Worm (Caenorhabditis elegans) whole organism, young adult: ENCODE data around the gene Y53G8AM.4.

Experiments
- B0035.1 ChIP-seq: sonication (generic microtip); optimal IDR thresholded peaks from 2 replicates; lab custom pipeline; 2016; ENCODE audit warnings: missing genetic modification characterization, mild to moderate bottlenecking, missing compliant biosample characterization, missing genotype, missing genetic modification reagents
- C06A6.2 ChIP-seq: fragments of 200-800 bp; sonication (Bioruptor generic); conservative IDR thresholded peaks from 2 replicates; pipeline ENCODE4 v1.3.6; 2022; ENCODE audit warnings: missing genetic modification characterization, missing compliant biosample characterization
- C17E4.6 ChIP-seq: fragments of 200-800 bp; sonication (Bioruptor generic); IDR thresholded peaks from 2 replicates; pipeline ENCODE4 v1.3.6; 2022; ENCODE audit warnings: missing genetic modification reagents, missing genetic modification characterization, missing compliant biosample characterization
- D2030.7 ChIP-seq: fragments of 200-800 bp; sonication (Bioruptor generic); IDR thresholded peaks from 2 replicates; pipeline ENCODE4 v1.3.6; 2022; ENCODE audit warnings: missing genetic modification reagents, missing genetic modification characterization, missing compliant biosample characterization
- F39B2.1 ChIP-seq: fragments of 200-800 bp; sonication (Bioruptor generic); IDR thresholded peaks from 2 replicates; pipeline ENCODE4 v1.3.6; 2022; ENCODE audit warnings: missing genetic modification reagents, missing genetic modification characterization, missing compliant biosample characterization
- F49E8.2 ChIP-seq: sonication (generic microtip); optimal IDR thresholded peaks from 3 replicates; lab custom pipeline; 2017; ENCODE audit warnings: missing genetic modification characterization, mild to moderate bottlenecking, missing compliant biosample characterization, antibody characterized with exemption, moderate library complexity; ENCODE audit not compliant: insufficient read depth
- F55B11.4 ChIP-seq: sonication (generic microtip); optimal IDR thresholded peaks from 2 replicates; lab custom pipeline; 2016; ENCODE audit warnings: missing compliant biosample characterization, missing genetic modification characterization, borderline replicate concordance; ENCODE audit not compliant: insufficient read depth
- F57C9.4 ChIP-seq: sonication (generic microtip); optimal IDR thresholded peaks from 2 replicates; lab custom pipeline; 2017; ENCODE audit warnings: mild to moderate bottlenecking, missing genetic modification characterization, missing compliant biosample characterization
- Y53F4B.3 ChIP-seq: fragments of 200-800 bp; sonication (Bioruptor generic); IDR thresholded peaks from 2 replicates; pipeline ENCODE4 v1.3.6; 2022; ENCODE audit warnings: missing genetic modification reagents, missing genetic modification characterization, missing compliant biosample characterization
- Y56A3A.18 ChIP-seq: fragments of 200-800 bp; sonication (Bioruptor generic); IDR thresholded peaks from 2 replicates; pipeline ENCODE4 v1.3.6; 2022; ENCODE audit warnings: missing genetic modification reagents, missing genetic modification characterization, missing compliant biosample characterization
- ZK185.1 ChIP-seq: sonication (generic microtip); optimal IDR thresholded peaks from 2 replicates; lab custom pipeline; 2016; ENCODE audit warnings: mild to moderate bottlenecking, missing genetic modification characterization, missing compliant biosample characterization; ENCODE audit not compliant: poor library complexity, severe bottlenecking
- ama-1 ChIP-seq, 3 experiments: fragments of 150-350 bp in 1 of 3; sonication (generic microtip) in 2 of 3; optimal IDR thresholded peaks; 2 replicates each; lab custom pipeline; 2014 to 2018; ENCODE audit warnings: missing biosample characterization in 2 of 3, missing genetic modification characterization in 2 of 3, missing genetic modification reagents in 2 of 3
- aptf-2 ChIP-seq: fragments of 200-800 bp; sonication (Bioruptor generic); conservative IDR thresholded peaks from 2 replicates; pipeline ENCODE4 v1.3.6; 2022; ENCODE audit warnings: missing genetic modification reagents, missing genetic modification characterization, missing compliant biosample characterization
- attf-5 ChIP-seq: fragments of 200-800 bp; sonication (Bioruptor generic); optimal IDR thresholded peaks from 2 replicates; lab custom pipeline; 2018; ENCODE audit warnings: mild to moderate bottlenecking, missing genetic modification characterization, missing compliant biosample characterization
- bed-2 ChIP-seq: fragments of 200-800 bp; sonication (Bioruptor generic); IDR thresholded peaks from 2 replicates; pipeline ENCODE4 v1.3.6; 2022; ENCODE audit warnings: missing genetic modification reagents, missing genetic modification characterization, missing compliant biosample characterization
- ccch-3 ChIP-seq: fragments of 200-800 bp; sonication (Bioruptor generic); optimal IDR thresholded peaks from 2 replicates; lab custom pipeline; 2018; ENCODE audit warnings: mild to moderate bottlenecking, missing genetic modification characterization, missing compliant biosample characterization
- cebp-1 ChIP-seq, 2 experiments: fragments of 200-800 bp in 1 of 2; sonication (Bioruptor generic) in 1 of 2; sonication (generic microtip) in 1 of 2; IDR thresholded peaks in 1 of 2; optimal IDR thresholded peaks in 1 of 2; 2 replicates each; pipeline versions ENCODE4 v1.3.6 to Lab custom; 2017 to 2022; ENCODE audit warnings: missing compliant biosample characterization in 2 of 2, missing genetic modification characterization in 2 of 2, mild to moderate bottlenecking in 1 of 2, missing genetic modification reagents in 1 of 2, moderate library complexity in 1 of 2
- cebp-2 ChIP-seq: fragments of 200-800 bp; sonication (Bioruptor generic); IDR thresholded peaks from 2 replicates; pipeline ENCODE4 v1.3.6; 2022; ENCODE audit warnings: missing genetic modification characterization, missing compliant biosample characterization
- ceh-100 ChIP-seq: fragments of 200-800 bp; sonication (Bioruptor generic); IDR thresholded peaks from 2 replicates; pipeline ENCODE4 v1.3.6; 2022; ENCODE audit warnings: missing genetic modification reagents, missing genetic modification characterization, missing compliant biosample characterization
- ceh-27 ChIP-seq: fragments of 200-800 bp; sonication (Bioruptor generic); optimal IDR thresholded peaks from 2 replicates; lab custom pipeline; 2018; ENCODE audit warnings: mild to moderate bottlenecking, missing genetic modification characterization, moderate library complexity, missing compliant biosample characterization
- ceh-40 ChIP-seq: fragments of 200-800 bp; sonication (Bioruptor generic); IDR thresholded peaks from 2 replicates; pipeline ENCODE4 v1.3.6; 2022; ENCODE audit warnings: missing genetic modification characterization, missing compliant biosample characterization
- chd-7 ChIP-seq: sonication (generic microtip); optimal IDR thresholded peaks from 2 replicates; lab custom pipeline; 2016; ENCODE audit warnings: mild to moderate bottlenecking, missing genetic modification characterization, moderate library complexity, missing compliant biosample characterization
- egrh-3 ChIP-seq: fragments of 200-800 bp; sonication (Bioruptor generic); IDR thresholded peaks from 2 replicates; pipeline ENCODE4 v1.3.6; 2022; ENCODE audit warnings: missing genetic modification reagents, missing genetic modification characterization, missing compliant biosample characterization
- ets-4 ChIP-seq: fragments of 200-800 bp; sonication (Bioruptor generic); optimal IDR thresholded peaks from 2 replicates; lab custom pipeline; 2018; ENCODE audit warnings: mild to moderate bottlenecking, missing genetic modification characterization, missing compliant biosample characterization
- fkh-3 ChIP-seq: sonication (generic microtip); optimal IDR thresholded peaks from 2 replicates; lab custom pipeline; 2016; ENCODE audit warnings: mild to moderate bottlenecking, missing genetic modification characterization, missing compliant biosample characterization
- gei-17 ChIP-seq: fragments of 200-800 bp; sonication (Bioruptor generic); optimal IDR thresholded peaks from 2 replicates; lab custom pipeline; 2018; ENCODE audit warnings: mild to moderate bottlenecking, missing genetic modification characterization, missing compliant biosample characterization
- lag-1 ChIP-seq: fragments of 200-800 bp; sonication (Bioruptor generic); IDR thresholded peaks from 2 replicates; pipeline ENCODE4 v1.3.6; 2022; ENCODE audit warnings: missing genetic modification reagents, missing genetic modification characterization, missing compliant biosample characterization
- lin-35 ChIP-seq, 3 experiments: fragments of 150-350 bp in 2 of 3; sonication (generic microtip) in 1 of 3; optimal IDR thresholded peaks; 2 replicates each; lab custom pipeline; 2014 to 2018; ENCODE audit warnings: missing biosample characterization in 3 of 3, missing genetic modification characterization in 3 of 3, missing genetic modification reagents in 3 of 3
- lin-40 ChIP-seq: sonication (generic microtip); optimal IDR thresholded peaks from 2 replicates; lab custom pipeline; 2016; ENCODE audit warnings: missing genetic modification characterization, mild to moderate bottlenecking, missing compliant biosample characterization, missing genotype, missing genetic modification reagents
- lir-1 ChIP-seq: fragments of 200-800 bp; sonication (Bioruptor generic); conservative IDR thresholded peaks from 2 replicates; pipeline ENCODE4 v1.3.6; 2022; ENCODE audit warnings: missing genetic modification reagents, missing genetic modification characterization, missing compliant biosample characterization
- lsl-1 ChIP-seq: fragments of 200-800 bp; sonication (Bioruptor generic); optimal IDR thresholded peaks from 2 replicates; lab custom pipeline; 2018; ENCODE audit warnings: mild to moderate bottlenecking, missing genetic modification characterization, moderate library complexity, missing compliant biosample characterization
- madf-3 ChIP-seq: fragments of 200-800 bp; sonication (Bioruptor generic); IDR thresholded peaks from 2 replicates; pipeline ENCODE4 v1.3.6; 2022; ENCODE audit warnings: missing genetic modification reagents, missing genetic modification characterization, missing compliant biosample characterization
- nhr-179 ChIP-seq: sonication (generic microtip); optimal IDR thresholded peaks from 2 replicates; lab custom pipeline; 2016; ENCODE audit warnings: mild to moderate bottlenecking, missing genetic modification characterization, missing compliant biosample characterization
- nhr-80 ChIP-seq: sonication (generic microtip); optimal IDR thresholded peaks from 2 replicates; lab custom pipeline; 2016; ENCODE audit warnings: missing genetic modification characterization, missing compliant biosample characterization
- pha-4 ChIP-seq: fragments of 150-350 bp; sonication (generic microtip); optimal IDR thresholded peaks from 2 replicates; lab custom pipeline; 2014; ENCODE audit warnings: missing biosample characterization, missing genetic modification reagents, missing genetic modification characterization
- rcor-1 ChIP-seq: fragments of 200-800 bp; sonication (Bioruptor generic); IDR thresholded peaks from 2 replicates; pipeline ENCODE4 v1.3.6; 2022; ENCODE audit warnings: missing genetic modification reagents, missing genetic modification characterization, missing compliant biosample characterization
- repo-1 ChIP-seq: sonication (generic microtip); optimal IDR thresholded peaks from 2 replicates; lab custom pipeline; 2017; ENCODE audit warnings: mild to moderate bottlenecking, missing genetic modification characterization, missing compliant biosample characterization
- tbp1 ChIP-seq: fragments of 200-800 bp; sonication (Bioruptor generic); optimal IDR thresholded peaks from 2 replicates; lab custom pipeline; 2018; ENCODE audit warnings: mild to moderate bottlenecking, missing genetic modification characterization, missing compliant biosample characterization
- tlf-1 ChIP-seq: fragments of 200-800 bp; sonication (Bioruptor generic); optimal IDR thresholded peaks from 2 replicates; lab custom pipeline; 2018; ENCODE audit warnings: mild to moderate bottlenecking, missing genetic modification characterization, missing compliant biosample characterization
- unc-130 ChIP-seq: sonication (generic microtip); optimal IDR thresholded peaks from 2 replicates; lab custom pipeline; 2016; ENCODE audit warnings: missing genetic modification reagents, missing genetic modification characterization, missing compliant biosample characterization
- unc-62 ChIP-seq: fragments of 150-350 bp; optimal IDR thresholded peaks from 2 replicates; lab custom pipeline; 2014; ENCODE audit warnings: missing biosample characterization, missing genetic modification reagents, missing genetic modification characterization
- xnd-1 ChIP-seq: sonication (generic microtip); optimal IDR thresholded peaks from 2 replicates; lab custom pipeline; 2016; ENCODE audit warnings: missing genotype, missing genetic modification reagents, missing genetic modification characterization, missing compliant biosample characterization
- zim-3 ChIP-seq: sonication (generic microtip); optimal IDR thresholded peaks from 2 replicates; lab custom pipeline; 2017; ENCODE audit warnings: mild to moderate bottlenecking, missing genetic modification characterization, moderate library complexity, missing compliant biosample characterization
- ztf-18 ChIP-seq: sonication (generic microtip); optimal IDR thresholded peaks from 2 replicates; lab custom pipeline; 2016; ENCODE audit warnings: missing genotype, mild to moderate bottlenecking, missing genetic modification characterization, missing compliant biosample characterization
- ztf-6 ChIP-seq: fragments of 200-800 bp; sonication (Bioruptor generic); IDR thresholded peaks from 2 replicates; pipeline ENCODE4 v1.3.6; 2022; ENCODE audit warnings: missing genetic modification reagents, missing genetic modification characterization, missing compliant biosample characterization

Gene Y53G8AM.4

DNA sequence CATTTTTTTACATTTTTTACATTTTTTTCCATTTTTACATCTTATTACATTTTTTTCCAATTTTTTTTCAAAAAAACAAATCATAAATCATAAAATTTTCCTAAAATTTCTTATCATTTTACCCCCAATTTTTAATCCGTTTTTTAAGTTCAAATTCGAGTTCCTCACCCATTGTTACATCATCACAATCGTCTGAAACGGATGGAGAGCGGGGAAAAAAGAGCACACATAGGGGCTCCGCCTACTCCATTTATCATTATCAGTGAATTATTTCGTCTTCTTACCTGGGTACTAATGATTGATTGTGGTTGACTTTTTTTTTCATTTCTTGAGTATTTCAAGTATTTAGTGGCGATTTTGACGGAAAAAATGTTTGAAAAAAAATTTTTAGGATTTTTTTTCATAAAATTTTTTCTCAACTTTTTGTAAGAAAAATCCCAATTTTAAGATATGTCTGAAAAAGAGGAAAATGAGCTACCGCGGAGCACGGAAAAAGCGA, 26.4 kb upstream of the Y53G8AM.4 start, which contains the start of gene mfsd-8:
Gene mfsd-8 (plus strand): TSS at position 449 of the 499 bp plus-strand sequence.
- TF ChIP-seq chd-7, result no peak
- peak; percentile 63 for TF ChIP-seq ets-4 (GFP tag; lab: Kevin White, UChicago)
- peak; percentile 88 for TF ChIP-seq nhr-80 (tag; lab: Kevin White, UChicago)

ce11 chrIII:3279304-3279703, 23.8 kb upstream of the Y53G8AM.4 start:
- TF ChIP-seq fkh-3 (tag; lab: Kevin White, UChicago) (no peak), aptf-2 (GFP tag; lab: Robert Waterston, UW) (no peak), C06A6.2 (GFP tag; lab: Robert Waterston, UW) (peak; percentile 77), F57C9.4 (tag; lab: Kevin White, UChicago) (no peak), C17E4.6 (GFP tag; lab: Robert Waterston, UW) (no peak), ccch-3 (GFP tag; lab: Kevin White, UChicago) (no peak), F49E8.2 (tag; lab: Kevin White, UChicago) (no peak), ZK185.1 (tag; lab: Kevin White, UChicago) (no peak), rcor-1 (no peak; the same call in 1 of the 2 replicates), bed-2 (GFP tag; lab: Robert Waterston, UW) (no peak), F55B11.4 (tag; lab: Kevin White, UChicago) (no peak), ama-1 (optimal IDR thresholded peaks at IDR 0.05; lab: Kevin White, UChicago) (no peak), ama-1 (GFP tag; optimal IDR thresholded peaks at IDR 0.05; lab: Kevin White, UChicago) (no peak), pha-4 (tag; lab: Kevin White, UChicago) (no peak), lsl-1 (GFP tag; lab: Kevin White, UChicago) (no peak), B0035.1 (tag; lab: Kevin White, UChicago) (no peak), ztf-18 (no peak), Y53F4B.3 (GFP tag; lab: Robert Waterston, UW) (no peak), tbp1 (GFP tag; lab: Kevin White, UChicago) (peak; percentile 43), gei-17 (peak; percentile 6), lag-1 (GFP tag; lab: Robert Waterston, UW) (no peak), attf-5 (GFP tag; lab: Kevin White, UChicago) (peak; percentile 62), ceh-27 (GFP tag; lab: Kevin White, UChicago) (no peak), F39B2.1 (GFP tag; lab: Robert Waterston, UW) (no peak), tlf-1 (GFP tag; lab: Kevin White, UChicago) (peak; percentile 0), lin-40 (tag; lab: Kevin White, UChicago) (peak; percentile 88), lir-1 (GFP tag; lab: Robert Waterston, UW) (no peak), D2030.7 (no peak), ets-4 (GFP tag; lab: Kevin White, UChicago) (no peak), xnd-1 (no peak), ztf-6 (GFP tag; lab: Robert Waterston, UW) (no peak), egrh-3 (GFP tag; lab: Robert Waterston, UW) (peak; percentile 53), unc-62 (GFP tag; lab: Kevin White, UChicago) (no peak), nhr-179 (tag; lab: Kevin White, UChicago) (no peak), unc-130 (GFP tag; lab: Kevin White, UChicago) (no peak), Y56A3A.18 (GFP tag; lab: Robert Waterston, UW) (no peak), ceh-100 (GFP tag; lab: Robert Waterston, UW) (no peak), ceh-40 (GFP tag; lab: Robert Waterston, UW) (no peak), cebp-2 (GFP tag; lab: Robert Waterston, UW) (no peak), zim-3 (tag; lab: Kevin White, UChicago) (no peak), lin-35 (GFP tag; optimal IDR thresholded peaks at IDR 0.05; lab: Kevin White, UChicago) (peak in 1 of 3 experiments; percentile 56), madf-3 (GFP tag; lab: Robert Waterston, UW) (no peak), chd-7 (no peak), cebp-1 (GFP tag; IDR thresholded peaks at IDR 0.05; lab: Robert Waterston, UW) (no peak), cebp-1 (tag; optimal IDR thresholded peaks at IDR 0.05; lab: Kevin White, UChicago) (peak; percentile 69), repo-1 (no peak)
